Worm (Caenorhabditis elegans): Measurements from ENCODE around the gene col-139.

col-139 gene

ce11 chrV:4668636-4669035 is 14.9 kb upstream of the col-139 start, which contains the start of gene srx-77:
TSS of gene srx-77 (minus strand) at chrV:4668736.
- TF ChIP-seq daf-12 (tag; optimal IDR thresholded peaks at IDR 0.05) = no peak
- no peak for TF ChIP-seq D1046.2 (GFP tag; IDR thresholded peaks at IDR 0.05)
- TF ChIP-seq madf-9 (GFP tag; conservative IDR thresholded peaks at IDR 0.05) = no peak
- TF ChIP-seq ces-1 (GFP tag; optimal IDR thresholded peaks at IDR 0.05) = no peak
- no peak for TF ChIP-seq fos-1 (tag; optimal IDR thresholded peaks at IDR 0.05)
- no peak for TF ChIP-seq ZK337.2 (GFP tag; IDR thresholded peaks at IDR 0.05)
- TF ChIP-seq nhr-25 (tag; optimal IDR thresholded peaks at IDR 0.05; ENCODE audit: borderline replicate concordance, insufficient read depth) = no peak
- TF ChIP-seq mep-1 (tag; optimal IDR thresholded peaks at IDR 0.05) = no peak
- TF ChIP-seq unc-130 (GFP tag; optimal IDR thresholded peaks at IDR 0.05) = no peak
- TF ChIP-seq php-3 (GFP tag; IDR thresholded peaks at IDR 0.05) = no peak
- TF ChIP-seq snpc-1.2 (GFP tag; IDR thresholded peaks at IDR 0.05) = no peak
- no peak for TF ChIP-seq F44E2.7 (GFP tag; IDR thresholded peaks at IDR 0.05)
- TF ChIP-seq egl-27 (tag; optimal IDR thresholded peaks at IDR 0.05) = no peak

- no peak for TF ChIP-seq zip-11 (GFP tag; IDR thresholded peaks at IDR 0.05)
- peak; percentile 45; the same call in 1 of the 2 replicates for TF ChIP-seq dmd-8 (GFP tag; IDR thresholded peaks at IDR 0.05)
- no peak for TF ChIP-seq php-3 (GFP tag; IDR thresholded peaks at IDR 0.05)
- TF ChIP-seq nhr-111 (GFP tag; optimal IDR thresholded peaks at IDR 0.05) = no peak
- TF ChIP-seq set-16 (GFP tag; IDR thresholded peaks at IDR 0.05) = peak; percentile 80
Measured at ce11 chrV:4667062-4667461, 13.3 kb upstream of the col-139 start.

- TF ChIP-seq lin-29 (GFP tag; IDR thresholded peaks at IDR 0.05) (no peak), lsy-2 (tag; optimal IDR thresholded peaks at IDR 0.05) (no peak), php-3 (GFP tag; IDR thresholded peaks at IDR 0.05) (no peak), dmd-9 (GFP tag; IDR thresholded peaks at IDR 0.05) (no peak), Y105C5A.15 (GFP tag; IDR thresholded peaks at IDR 0.05) (no peak), mxl-3 (GFP tag; optimal IDR thresholded peaks at IDR 0.05) (no peak), attf-4 (tag; optimal IDR thresholded peaks at IDR 0.05) (no peak), nhr-102 (tag; optimal IDR thresholded peaks at IDR 0.05) (no peak), nhr-11 (tag; optimal IDR thresholded peaks at IDR 0.05) (no peak), hlh-11 (tag; optimal IDR thresholded peaks at IDR 0.05) (no peak), ama-1 (optimal IDR thresholded peaks at IDR 0.05) (no peak), T26A8.4 (GFP tag; IDR thresholded peaks at IDR 0.05) (no peak), zip-2 (tag; optimal IDR thresholded peaks at IDR 0.05) (no peak), nhr-77 (tag; optimal IDR thresholded peaks at IDR 0.05) (no peak), F44E2.7 (GFP tag; IDR thresholded peaks at IDR 0.05) (no peak), T20F7.1 (GFP tag; optimal IDR thresholded peaks at IDR 0.05) (no peak), madf-5 (GFP tag; IDR thresholded peaks at IDR 0.05) (no peak)
Measured at ce11 chrV:4665651-4666050, 11.9 kb upstream of the col-139 start, which contains the start of gene srx-73. TSS of gene srx-73 (minus strand) at chrV:4665751.

ce11 chrV:4662400-4662799 is 8.6 kb upstream of the col-139 start, which contains the start of gene srx-74:
TSS of gene srx-74 (minus strand) at chrV:4662500.
- TF ChIP-seq dve-1 (tag; optimal IDR thresholded peaks at IDR 0.05; ENCODE audit: insufficient read depth) (no peak), lin-38 (GFP tag; IDR thresholded peaks at IDR 0.05) (no peak), ZK546.5 (tag; optimal IDR thresholded peaks at IDR 0.05) (no peak), aha-1 (tag) (no peak), arid-1 (GFP tag; conservative IDR thresholded peaks at IDR 0.05) (no peak), skn-1 (tag; optimal IDR thresholded peaks at IDR 0.05) (no peak), pqm-1 (tag; optimal IDR thresholded peaks at IDR 0.05) (no peak), mdt-29 (GFP tag; IDR thresholded peaks at IDR 0.05) (no peak)

All from whole organism, L4 larva.